Fruit fly (Drosophila melanogaster) whole organism, prepupa: Measurements from ENCODE around the gene CG31826.

Source experiments
- CG8119 ChIP-seq: fragments of 200-800 bp; sonication (Bioruptor generic); IDR thresholded peaks from 3 replicates; pipeline ENCODE4 v1.3.6; 2022; ENCODE audit warnings: missing biosample characterization, missing genetic modification characterization
- fd85E ChIP-seq: fragments of 200-800 bp; sonication (Bioruptor generic); optimal IDR thresholded peaks from 3 replicates; lab custom pipeline; 2016; ENCODE audit warnings: missing biosample characterization, missing genetic modification characterization
- lz ChIP-seq: fragments of 200-800 bp; sonication (Bioruptor generic); optimal IDR thresholded peaks from 3 replicates; lab custom pipeline; 2016; ENCODE audit warnings: missing biosample characterization, missing genetic modification characterization

dm6 chr2L:15812041-15812440, 39.1 kb upstream of the CG31826 start, which contains the start of gene CG42876:
- no peak for TF ChIP-seq fd85E (GFP tag; lab: Kevin White, UChicago)
- TF ChIP-seq CG8119 (GFP tag; lab: Robert Waterston, UW): no peak
- no peak for TF ChIP-seq lz (GFP tag; lab: Kevin White, UChicago)
